Worm (Caenorhabditis elegans) whole organism, L2 larva: Measurements from ENCODE around the gene C25E10.16.

Source experiments
- ZK546.5 ChIP-seq: sonication (generic microtip); optimal IDR thresholded peaks from 2 replicates; lab custom pipeline; 2017; ENCODE audit warnings: missing biosample characterization, missing genetic modification characterization
- elt-3 ChIP-seq: sonication (generic microtip); optimal IDR thresholded peaks from 2 replicates; lab custom pipeline; 2017; ENCODE audit warnings: missing biosample characterization, missing genetic modification characterization
- fos-1 ChIP-seq: fragments of 150-350 bp; optimal IDR thresholded peaks from 2 replicates; lab custom pipeline; 2014; ENCODE audit warnings: missing biosample characterization, missing genetic modification characterization
- lin-39 ChIP-seq: fragments of 150-350 bp; optimal IDR thresholded peaks from 2 replicates; lab custom pipeline; 2014; ENCODE audit warnings: missing biosample characterization, missing genetic modification reagents, missing genetic modification characterization
- mdl-1 ChIP-seq, 2 experiments: fragments of 150-350 bp in 1 of 2; sonication (generic microtip) in 1 of 2; optimal IDR thresholded peaks; 2 replicates each; lab custom pipeline; 2017; ENCODE audit warnings: missing biosample characterization in 2 of 2, missing genetic modification characterization in 2 of 2

- TF ChIP-seq elt-3 (tag; lab: Kevin White, UChicago) (no peak), mdl-1 (tag; optimal IDR thresholded peaks at IDR 0.05; lab: Kevin White, UChicago) (no peak), lin-39 (tag; lab: Kevin White, UChicago) (no peak), fos-1 (no peak), ZK546.5 (tag; lab: Kevin White, UChicago) (no peak)
These were observed 10.1 kb downstream of the C25E10.16 start for ce11 chrV:9049271-9049670.
